Fruit fly (Drosophila melanogaster) S2 (cell line): ENCODE measurements around the gene MESR6.

Experiments
- CG8478 ChIP-seq: fragments of >200 bp; optimal IDR thresholded peaks from 2 replicates; lab custom pipeline; 2018
- CTCF ChIP-seq, 2 experiments: fragments of >200 bp; optimal IDR thresholded peaks; 2 replicates each; lab custom pipeline; 2018

DNA sequence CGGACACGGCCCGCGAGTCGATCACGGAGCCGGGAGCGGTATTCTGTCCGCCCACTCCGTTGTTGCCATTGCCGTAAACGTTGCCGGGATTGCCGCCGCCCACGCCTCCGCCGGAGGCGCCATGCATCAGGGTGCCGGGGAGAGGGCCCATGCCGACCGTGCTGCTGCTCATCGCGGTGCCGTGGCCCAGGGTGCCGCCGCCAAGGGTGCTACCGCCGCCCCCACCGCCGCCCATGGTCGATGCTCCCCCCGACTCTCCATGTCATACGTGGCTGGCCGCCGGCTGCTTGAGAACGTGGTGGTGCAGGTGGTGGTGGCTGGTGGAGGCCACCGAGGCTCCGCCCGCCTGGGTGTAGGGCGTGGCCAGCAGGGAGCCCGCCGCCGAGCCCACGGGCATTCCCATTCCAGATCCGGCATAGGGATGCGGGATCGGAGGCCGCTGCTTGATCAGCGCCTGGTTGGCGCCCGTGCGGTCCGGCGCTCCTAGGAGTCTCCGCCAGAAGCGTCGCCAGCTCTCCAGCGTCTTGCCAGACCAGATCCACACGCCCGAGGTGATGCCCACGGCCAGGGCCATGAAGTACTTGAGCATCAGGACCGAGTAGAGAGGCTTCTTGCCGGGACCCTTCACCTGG lies 51.6 kb downstream of the MESR6 start:
- TF ChIP-seq CTCF (optimal IDR thresholded peaks at IDR 0.05; lab: Kevin White, UChicago) (no peak), CG8478 (lab: Kevin White, UChicago) (no peak)
